Worm (Caenorhabditis elegans) whole organism, early embryonic: ENCODE data around the gene R10E8.2.

Experiments
- B0310.2 ChIP-seq: sonication (generic microtip); optimal IDR thresholded peaks from 2 replicates; lab custom pipeline; 2016; ENCODE audit warnings: mild to moderate bottlenecking, missing genetic modification characterization, missing compliant biosample characterization
- F13C5.2 ChIP-seq: sonication (generic microtip); optimal IDR thresholded peaks from 2 replicates; lab custom pipeline; 2017; ENCODE audit warnings: mild to moderate bottlenecking, missing genetic modification characterization, inconsistent platforms, missing compliant biosample characterization
- ama-1 ChIP-seq: fragments of 150-350 bp; optimal IDR thresholded peaks from 2 replicates; lab custom pipeline; 2014
- ceh-36 ChIP-seq: sonication (generic microtip); optimal IDR thresholded peaks from 2 replicates; lab custom pipeline; 2016; ENCODE audit warnings: missing genetic modification characterization, inconsistent platforms, missing compliant biosample characterization
- ets-7 ChIP-seq: sonication (generic microtip); optimal IDR thresholded peaks from 2 replicates; lab custom pipeline; 2016; ENCODE audit warnings: missing genotype, missing genetic modification characterization, missing compliant biosample characterization
- flt-1 ChIP-seq: fragments of 200-800 bp; sonication (Bioruptor generic); IDR thresholded peaks from 2 replicates; pipeline ENCODE4 v1.3.6; 2022; ENCODE audit warnings: missing genetic modification characterization, missing compliant biosample characterization
- hmbx-1 ChIP-seq: sonication (generic microtip); optimal IDR thresholded peaks from 2 replicates; lab custom pipeline; 2016; ENCODE audit warnings: mild to moderate bottlenecking, missing genetic modification characterization, missing compliant biosample characterization
- hmg-4 ChIP-seq: fragments of 200-800 bp; sonication (Bioruptor generic); optimal IDR thresholded peaks from 2 replicates; lab custom pipeline; 2018; ENCODE audit warnings: mild to moderate bottlenecking, missing genetic modification characterization, missing compliant biosample characterization
- pes-1 ChIP-seq: fragments of 200-800 bp; sonication (Bioruptor generic); IDR thresholded peaks from 2 replicates; pipeline ENCODE4 v1.3.6; 2022; ENCODE audit warnings: missing genetic modification reagents, missing genetic modification characterization, missing compliant biosample characterization
- scrt-1 ChIP-seq: fragments of 200-800 bp; sonication (Bioruptor generic); IDR thresholded peaks from 2 replicates; pipeline ENCODE4 v1.3.6; 2022; ENCODE audit warnings: missing genetic modification characterization, missing compliant biosample characterization
- sea-1 ChIP-seq: fragments of 200-800 bp; sonication (Bioruptor generic); conservative IDR thresholded peaks from 2 replicates; pipeline ENCODE4 v1.3.6; 2022; ENCODE audit warnings: missing genetic modification characterization, missing compliant biosample characterization
- tbx-11 ChIP-seq: fragments of 200-800 bp; sonication (Bioruptor generic); IDR thresholded peaks from 2 replicates; pipeline ENCODE4 v1.3.6; 2022; ENCODE audit warnings: missing genetic modification characterization, missing compliant biosample characterization
- tbx-37 ChIP-seq: fragments of 200-800 bp; sonication (Bioruptor generic); conservative IDR thresholded peaks from 2 replicates; pipeline ENCODE4 v1.3.6; 2022; ENCODE audit warnings: missing genetic modification reagents, missing genetic modification characterization, missing compliant biosample characterization
- tra-4 ChIP-seq: sonication (generic microtip); optimal IDR thresholded peaks from 2 replicates; lab custom pipeline; 2017; ENCODE audit warnings: missing genetic modification characterization, missing compliant biosample characterization

DNA sequence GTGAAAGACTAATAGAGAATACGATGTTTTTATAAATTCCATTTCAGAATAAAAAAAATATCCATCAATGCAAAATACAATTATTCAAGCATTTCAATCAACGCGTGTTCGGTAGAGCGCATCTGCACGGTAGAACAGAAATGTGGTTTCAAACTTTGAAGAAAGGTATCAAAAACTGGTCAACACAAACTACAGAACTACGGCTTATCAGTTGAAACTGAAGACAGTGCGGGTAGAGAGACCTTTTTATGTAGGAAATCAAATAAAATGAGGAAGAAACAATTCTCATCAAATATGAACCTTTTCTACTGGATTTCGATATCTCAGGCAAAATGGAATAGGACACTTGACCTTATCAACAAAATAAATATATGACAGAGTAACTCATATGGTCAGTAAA, 9.2 kb upstream of the R10E8.2 start:
- TF ChIP-seq ama-1 (lab: Kevin White, UChicago) (no peak), flt-1 (GFP tag; lab: Robert Waterston, UW) (no peak), hmbx-1 (no peak), F13C5.2 (tag; lab: Kevin White, UChicago) (no peak), tbx-11 (no peak), hmg-4 (no peak), pes-1 (GFP tag; lab: Robert Waterston, UW) (no peak), tra-4 (no peak), sea-1 (no peak), B0310.2 (no peak), tbx-37 (GFP tag; lab: Robert Waterston, UW) (no peak), ceh-36 (tag; lab: Kevin White, UChicago) (no peak), ets-7 (no peak), scrt-1 (GFP tag; lab: Robert Waterston, UW) (no peak)
